Worm (Caenorhabditis elegans) whole organism, young adult: ENCODE measurements around the gene epic-3.

Experiments used
- B0336.3 ChIP-seq: fragments of 200-800 bp; sonication (Bioruptor generic); IDR thresholded peaks from 2 replicates; pipeline ENCODE4 v1.3.6; 2022; ENCODE audit warnings: missing genetic modification characterization, missing compliant biosample characterization
- F23B12.7 ChIP-seq: sonication (generic microtip); optimal IDR thresholded peaks from 2 replicates; lab custom pipeline; 2017; ENCODE audit warnings: missing genetic modification characterization, mild to moderate bottlenecking, missing compliant biosample characterization, antibody characterized with exemption, moderate library complexity; ENCODE audit not compliant: insufficient read depth
- F33H1.4 ChIP-seq: fragments of 200-800 bp; sonication (Bioruptor generic); IDR thresholded peaks from 2 replicates; pipeline ENCODE4 v1.3.6; 2022; ENCODE audit warnings: missing genetic modification reagents, missing genetic modification characterization, missing compliant biosample characterization
- F37B4.10 ChIP-seq: fragments of 200-800 bp; sonication (Bioruptor generic); IDR thresholded peaks from 2 replicates; pipeline ENCODE4 v1.3.6; 2022; ENCODE audit warnings: missing genetic modification characterization, missing compliant biosample characterization
- F39B2.1 ChIP-seq: fragments of 200-800 bp; sonication (Bioruptor generic); IDR thresholded peaks from 2 replicates; pipeline ENCODE4 v1.3.6; 2022; ENCODE audit warnings: missing genetic modification reagents, missing genetic modification characterization, missing compliant biosample characterization
- F55B11.4 ChIP-seq: sonication (generic microtip); optimal IDR thresholded peaks from 2 replicates; lab custom pipeline; 2016; ENCODE audit warnings: missing compliant biosample characterization, missing genetic modification characterization, borderline replicate concordance; ENCODE audit not compliant: insufficient read depth
- Y67H2A.10 ChIP-seq: fragments of 200-800 bp; sonication (Bioruptor generic); conservative IDR thresholded peaks from 2 replicates; pipeline ENCODE4 v1.3.6; 2022; ENCODE audit warnings: missing genetic modification reagents, missing genetic modification characterization, missing compliant biosample characterization
- aptf-3 ChIP-seq: fragments of 200-800 bp; sonication (Bioruptor generic); IDR thresholded peaks from 2 replicates; pipeline ENCODE4 v1.3.6; 2022; ENCODE audit warnings: missing genetic modification characterization, missing compliant biosample characterization
- attf-5 ChIP-seq: fragments of 200-800 bp; sonication (Bioruptor generic); optimal IDR thresholded peaks from 2 replicates; lab custom pipeline; 2018; ENCODE audit warnings: mild to moderate bottlenecking, missing genetic modification characterization, missing compliant biosample characterization
- attf-6 ChIP-seq: fragments of 200-800 bp; sonication (Bioruptor generic); IDR thresholded peaks from 2 replicates; pipeline ENCODE4 v1.3.6; 2022; ENCODE audit warnings: missing genetic modification reagents, missing genetic modification characterization, missing compliant biosample characterization
- cebp-1 ChIP-seq, 2 experiments: fragments of 200-800 bp in 1 of 2; sonication (Bioruptor generic) in 1 of 2; sonication (generic microtip) in 1 of 2; IDR thresholded peaks in 1 of 2; optimal IDR thresholded peaks in 1 of 2; 2 replicates each; pipeline versions ENCODE4 v1.3.6 to Lab custom; 2017 to 2022; ENCODE audit warnings: missing compliant biosample characterization in 2 of 2, missing genetic modification characterization in 2 of 2, mild to moderate bottlenecking in 1 of 2, missing genetic modification reagents in 1 of 2, moderate library complexity in 1 of 2
- die-1 ChIP-seq: sonication (generic microtip); optimal IDR thresholded peaks from 2 replicates; lab custom pipeline; 2016; ENCODE audit warnings: missing genotype, mild to moderate bottlenecking, missing genetic modification characterization, missing compliant biosample characterization
- dox-1 ChIP-seq: fragments of 200-800 bp; sonication (Bioruptor generic); IDR thresholded peaks from 2 replicates; pipeline ENCODE4 v1.3.6; 2022; ENCODE audit warnings: missing genetic modification reagents, missing genetic modification characterization, missing compliant biosample characterization
- efl-1 ChIP-seq: fragments of 150-350 bp; optimal IDR thresholded peaks from 2 replicates; lab custom pipeline; 2014; ENCODE audit warnings: missing biosample characterization, missing genetic modification reagents, missing genetic modification characterization
- ekl-4 ChIP-seq: fragments of 200-800 bp; sonication (Bioruptor generic); IDR thresholded peaks from 2 replicates; pipeline ENCODE4 v1.3.6; 2022; ENCODE audit warnings: missing genetic modification reagents, missing genetic modification characterization, missing compliant biosample characterization
- ets-4 ChIP-seq: fragments of 200-800 bp; sonication (Bioruptor generic); optimal IDR thresholded peaks from 2 replicates; lab custom pipeline; 2018; ENCODE audit warnings: mild to moderate bottlenecking, missing genetic modification characterization, missing compliant biosample characterization
- hmg-1.2 ChIP-seq: fragments of 200-800 bp; sonication (Bioruptor generic); IDR thresholded peaks from 2 replicates; pipeline ENCODE4 v1.3.6; 2022; ENCODE audit warnings: missing genetic modification reagents, missing genetic modification characterization, missing compliant biosample characterization
- hmg-20 ChIP-seq: fragments of 200-800 bp; sonication (Bioruptor generic); IDR thresholded peaks from 2 replicates; pipeline ENCODE4 v1.3.6; 2022; ENCODE audit warnings: missing genetic modification reagents, missing genetic modification characterization, missing compliant biosample characterization
- let-607 ChIP-seq, 2 experiments: fragments of 200-800 bp in 1 of 2; sonication (Bioruptor generic) in 1 of 2; sonication (generic microtip) in 1 of 2; optimal IDR thresholded peaks; 2 replicates each; lab custom pipeline; 2016 to 2018; ENCODE audit warnings: mild to moderate bottlenecking in 2 of 2, missing compliant biosample characterization in 2 of 2, missing genetic modification characterization in 2 of 2, moderate library complexity in 2 of 2, missing genotype in 1 of 2
- lin-26 ChIP-seq: fragments of 200-800 bp; sonication (Bioruptor generic); IDR thresholded peaks from 2 replicates; pipeline ENCODE4 v1.3.6; 2022; ENCODE audit warnings: missing genetic modification reagents, missing genetic modification characterization, missing compliant biosample characterization
- lin-35 ChIP-seq, 3 experiments: fragments of 150-350 bp in 2 of 3; sonication (generic microtip) in 1 of 3; optimal IDR thresholded peaks; 2 replicates each; lab custom pipeline; 2014 to 2018; ENCODE audit warnings: missing biosample characterization in 3 of 3, missing genetic modification characterization in 3 of 3, missing genetic modification reagents in 3 of 3
- lir-1 ChIP-seq: fragments of 200-800 bp; sonication (Bioruptor generic); conservative IDR thresholded peaks from 2 replicates; pipeline ENCODE4 v1.3.6; 2022; ENCODE audit warnings: missing genetic modification reagents, missing genetic modification characterization, missing compliant biosample characterization
- madf-10 ChIP-seq: sonication (generic microtip); optimal IDR thresholded peaks from 2 replicates; lab custom pipeline; 2016; ENCODE audit warnings: mild to moderate bottlenecking, missing genetic modification characterization, missing compliant biosample characterization
- madf-6 ChIP-seq: fragments of 200-800 bp; sonication (Bioruptor generic); IDR thresholded peaks from 2 replicates; pipeline ENCODE4 v1.3.6; 2022; ENCODE audit warnings: missing genetic modification reagents, missing genetic modification characterization, missing compliant biosample characterization
- mcd-1 ChIP-seq: fragments of 200-800 bp; sonication (Bioruptor generic); IDR thresholded peaks from 2 replicates; pipeline ENCODE4 v1.3.6; 2022; ENCODE audit warnings: missing genetic modification reagents, missing genetic modification characterization, missing compliant biosample characterization
- mes-4 ChIP-seq: sonication (generic microtip); optimal IDR thresholded peaks from 2 replicates; lab custom pipeline; 2016; ENCODE audit warnings: missing genotype, missing genetic modification characterization, missing compliant biosample characterization
- nfyb-1 ChIP-seq: fragments of 200-800 bp; sonication (Bioruptor generic); IDR thresholded peaks from 2 replicates; pipeline ENCODE4 v1.3.6; 2022; ENCODE audit warnings: missing genetic modification reagents, missing genetic modification characterization, missing compliant biosample characterization
- nhr-80 ChIP-seq: sonication (generic microtip); optimal IDR thresholded peaks from 2 replicates; lab custom pipeline; 2016; ENCODE audit warnings: missing genetic modification characterization, missing compliant biosample characterization
- repo-1 ChIP-seq: sonication (generic microtip); optimal IDR thresholded peaks from 2 replicates; lab custom pipeline; 2017; ENCODE audit warnings: mild to moderate bottlenecking, missing genetic modification characterization, missing compliant biosample characterization
- sea-2 ChIP-seq: fragments of 200-800 bp; sonication (Bioruptor generic); IDR thresholded peaks from 2 replicates; pipeline ENCODE4 v1.3.6; 2022; ENCODE audit warnings: missing genetic modification characterization, missing compliant biosample characterization
- snpc-1.3 ChIP-seq: sonication (generic microtip); optimal IDR thresholded peaks from 2 replicates; lab custom pipeline; 2017; ENCODE audit warnings: missing genetic modification characterization, mild to moderate bottlenecking, missing compliant biosample characterization, antibody characterized with exemption, moderate library complexity, missing genotype, missing genetic modification reagents; ENCODE audit not compliant: insufficient read depth
- snpc-3.4 ChIP-seq: sonication (generic microtip); optimal IDR thresholded peaks from 2 replicates; lab custom pipeline; 2017; ENCODE audit warnings: missing genetic modification characterization, mild to moderate bottlenecking, missing compliant biosample characterization, antibody characterized with exemption, moderate library complexity, missing genotype, missing genetic modification reagents
- sptf-2 ChIP-seq: fragments of 200-800 bp; sonication (Bioruptor generic); optimal IDR thresholded peaks from 2 replicates; lab custom pipeline; 2018; ENCODE audit warnings: mild to moderate bottlenecking, missing genetic modification characterization, missing compliant biosample characterization
- tbp1 ChIP-seq: fragments of 200-800 bp; sonication (Bioruptor generic); optimal IDR thresholded peaks from 2 replicates; lab custom pipeline; 2018; ENCODE audit warnings: mild to moderate bottlenecking, missing genetic modification characterization, missing compliant biosample characterization
- unc-130 ChIP-seq: sonication (generic microtip); optimal IDR thresholded peaks from 2 replicates; lab custom pipeline; 2016; ENCODE audit warnings: missing genetic modification reagents, missing genetic modification characterization, missing compliant biosample characterization
- zfh-2 ChIP-seq: fragments of 200-800 bp; sonication (Bioruptor generic); conservative IDR thresholded peaks from 2 replicates; pipeline ENCODE4 v1.3.6; 2022; ENCODE audit warnings: missing genetic modification reagents, missing genetic modification characterization, missing compliant biosample characterization
- ztf-22 ChIP-seq: fragments of 200-800 bp; sonication (Bioruptor generic); optimal IDR thresholded peaks from 2 replicates; lab custom pipeline; 2018; ENCODE audit warnings: mild to moderate bottlenecking, missing genetic modification characterization, moderate library complexity, missing compliant biosample characterization
- ztf-6 ChIP-seq: fragments of 200-800 bp; sonication (Bioruptor generic); IDR thresholded peaks from 2 replicates; pipeline ENCODE4 v1.3.6; 2022; ENCODE audit warnings: missing genetic modification reagents, missing genetic modification characterization, missing compliant biosample characterization

epic-3 gene

DNA sequence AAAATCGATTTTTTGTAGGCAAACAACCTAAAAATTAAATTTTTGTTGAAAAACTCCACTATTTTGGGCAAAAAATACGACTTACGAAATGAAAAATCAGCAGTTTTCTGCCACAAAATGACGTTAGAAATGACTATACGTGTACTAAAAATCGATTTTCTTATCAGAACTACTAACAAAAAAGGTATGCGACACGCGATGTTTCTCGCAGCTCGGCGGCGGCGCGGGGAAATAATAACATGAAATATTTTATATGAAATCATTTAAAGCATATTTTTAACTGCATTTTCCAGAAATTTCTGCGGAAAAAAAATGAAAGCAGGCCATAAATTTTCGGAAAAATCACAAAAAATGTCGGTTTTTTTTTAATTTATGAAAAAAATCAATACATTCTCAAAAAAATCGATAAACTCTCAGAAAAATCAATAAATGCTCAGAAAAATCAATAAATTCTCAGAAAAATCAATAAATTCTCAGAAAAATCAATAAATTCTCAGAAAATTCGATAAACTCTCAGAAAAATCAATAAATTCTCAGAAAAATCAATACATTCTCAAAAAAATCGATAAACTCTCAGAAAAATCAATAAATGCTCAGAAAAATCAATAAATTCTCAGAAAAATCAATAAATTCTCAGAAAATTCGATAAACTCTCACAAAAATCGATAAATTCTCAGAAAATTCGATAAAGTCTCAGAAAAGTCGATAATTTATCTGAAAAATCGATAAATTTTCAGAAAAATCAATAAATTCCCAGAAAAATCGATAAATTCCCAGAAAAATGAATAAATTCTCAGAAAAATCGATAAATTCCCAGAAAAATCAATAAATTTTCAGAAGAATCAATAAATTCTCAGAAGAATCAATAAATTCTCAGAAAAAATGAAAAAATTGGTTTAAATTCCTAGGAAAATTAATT is 16.2 kb upstream of the epic-3 start, which contains the start of gene ptpn-22:
Gene ptpn-22, minus strand, starts transcription at position 158 of the 919 bp plus-strand sequence.
- TF ChIP-seq unc-130 (GFP tag; lab: Kevin White, UChicago) (no peak), let-607 (tag; optimal IDR thresholded peaks at IDR 0.05; lab: Kevin White, UChicago) (peak; percentile 55 to 56), lin-35 (GFP tag; optimal IDR thresholded peaks at IDR 0.05; lab: Kevin White, UChicago) (no peak), ztf-22 (GFP tag; lab: Kevin White, UChicago) (no peak)
- TF ChIP-seq, all 124 proteins: peak for 1

DNA sequence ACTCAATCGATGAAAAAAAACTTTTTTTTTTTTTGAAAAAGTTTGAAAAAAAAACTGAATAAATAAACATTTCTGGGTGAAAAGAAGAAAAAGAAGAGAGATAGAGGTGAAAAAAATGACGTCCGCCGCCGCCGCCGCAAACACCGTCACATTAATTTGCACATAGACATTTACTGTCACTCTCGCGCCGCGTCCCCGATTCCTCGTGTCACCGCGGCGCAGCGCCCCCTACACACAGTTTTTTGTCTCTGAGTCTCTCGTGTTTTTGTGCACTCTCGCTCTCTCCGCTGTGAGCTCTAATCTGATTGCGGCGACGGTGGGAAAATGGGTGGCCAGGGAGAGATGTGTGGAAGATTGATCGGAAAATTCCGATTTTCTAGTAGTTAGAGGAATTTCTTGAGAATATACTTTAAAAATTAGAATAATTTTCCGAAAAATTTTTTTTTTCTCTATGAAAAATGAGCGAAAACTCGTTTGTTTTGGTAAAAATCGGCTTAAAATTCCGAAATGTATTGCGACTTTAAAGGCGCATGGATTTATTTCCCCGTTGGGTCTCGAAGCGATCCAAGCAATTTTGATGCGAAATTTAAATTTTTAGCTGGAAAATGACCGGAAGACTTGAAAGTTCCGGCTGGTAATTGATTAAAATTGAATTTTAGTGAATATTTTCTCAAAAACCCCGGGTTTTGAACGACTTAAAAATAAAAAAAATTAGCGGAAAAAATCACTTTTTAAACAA is 15.4 kb upstream of the epic-3 start:
- TF ChIP-seq zfh-2 (GFP tag; lab: Robert Waterston, UW), result peak; percentile 92
- TF ChIP-seq F37B4.10 (GFP tag; lab: Robert Waterston, UW), result no peak
- TF ChIP-seq F39B2.1 (GFP tag; lab: Robert Waterston, UW), result no peak
- 0 out of 2 replicates have a peak, but pooled peaks have one; percentile 24 for TF ChIP-seq dox-1 (GFP tag; lab: Robert Waterston, UW)
- TF ChIP-seq attf-5, result peak; percentile 22
- 0 out of 2 replicates have a peak, but pooled peaks have one; percentile 30 for TF ChIP-seq lin-26
- peak; percentile 51 for TF ChIP-seq nhr-80 (tag; lab: Kevin White, UChicago)
- peak; percentile 22; the same call in 1 of the 2 replicates for TF ChIP-seq mcd-1
- peak; percentile 46 to 83 for TF ChIP-seq let-607 (tag; optimal IDR thresholded peaks at IDR 0.05; lab: Kevin White, UChicago)
- TF ChIP-seq hmg-20 (GFP tag; lab: Robert Waterston, UW), result no peak
- no peak for TF ChIP-seq attf-6 (GFP tag; lab: Robert Waterston, UW)
- TF ChIP-seq cebp-1 (GFP tag; IDR thresholded peaks at IDR 0.05; lab: Robert Waterston, UW), result no peak
- TF ChIP-seq cebp-1 (tag; optimal IDR thresholded peaks at IDR 0.05; lab: Kevin White, UChicago), result peak; percentile 43
- peak; percentile 41; the same call in 1 of the 2 replicates for TF ChIP-seq nfyb-1 (GFP tag; lab: Robert Waterston, UW)
- no peak for TF ChIP-seq F55B11.4
- TF ChIP-seq F33H1.4 (GFP tag; lab: Robert Waterston, UW), result peak; percentile 50
- no peak for TF ChIP-seq ets-4 (GFP tag; lab: Kevin White, UChicago)
- TF ChIP-seq aptf-3 (GFP tag; lab: Robert Waterston, UW), result no peak
- peak; percentile 57; the same call in 1 of the 2 replicates for TF ChIP-seq hmg-1.2 (GFP tag; lab: Robert Waterston, UW)
- TF ChIP-seq mes-4 (tag; lab: Kevin White, UChicago), result no peak
- TF ChIP-seq madf-10 (tag; lab: Kevin White, UChicago), result peak; percentile 66

DNA sequence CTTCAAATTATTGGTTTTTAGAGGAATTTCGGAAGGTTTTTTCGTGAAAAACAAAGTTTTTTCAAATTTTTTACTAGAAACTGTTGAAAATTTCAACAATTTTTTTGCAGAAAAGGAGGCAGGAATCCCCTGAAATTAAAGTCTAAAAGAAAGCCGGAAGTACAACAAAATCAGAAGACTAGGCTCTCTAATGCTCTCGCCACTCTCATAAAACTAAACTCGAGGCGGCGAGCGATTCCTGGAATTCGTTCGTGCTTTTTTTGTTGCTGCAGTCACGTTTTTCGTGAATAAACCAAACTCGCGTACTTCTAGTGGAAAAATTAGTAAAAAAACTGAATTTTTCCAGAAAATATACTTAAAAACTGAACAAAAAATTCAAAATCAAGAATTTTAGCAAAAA is 14.7 kb upstream of the epic-3 start:
- no peak for TF ChIP-seq madf-10 (tag; lab: Kevin White, UChicago)

DNA sequence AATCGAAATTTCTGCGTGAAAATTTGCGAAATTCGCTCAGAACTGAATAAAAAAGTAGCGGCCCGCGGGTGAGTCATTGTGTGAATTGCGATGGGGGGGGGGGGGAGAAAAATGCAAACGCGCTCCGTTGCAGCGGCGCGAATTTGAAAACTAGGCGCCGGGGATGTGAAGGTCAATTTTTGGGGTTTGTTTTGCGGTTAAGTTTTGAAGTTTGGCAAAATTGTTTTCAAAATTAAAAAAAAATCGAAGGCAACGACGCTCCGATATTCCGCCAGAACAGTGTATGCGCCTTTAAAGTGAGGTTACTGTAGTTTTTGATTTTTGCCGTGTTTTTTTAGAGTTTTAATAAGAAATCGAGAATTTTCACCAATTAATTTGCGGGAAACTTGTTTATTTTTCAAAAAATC is 14.1 kb upstream of the epic-3 start:
- TF ChIP-seq Y67H2A.10 (GFP tag; lab: Robert Waterston, UW) (no peak), lin-35 (GFP tag; optimal IDR thresholded peaks at IDR 0.05; lab: Kevin White, UChicago) (peak in 1 of 3 experiments; percentile 61), lin-26 (0 out of 2 replicates have a peak, but pooled peaks have one; percentile 42), B0336.3 (GFP tag; lab: Robert Waterston, UW) (peak; percentile 73; the same call in 1 of the 2 replicates), tbp1 (GFP tag; lab: Kevin White, UChicago) (peak; percentile 30), snpc-1.3 (tag; lab: Kevin White, UChicago) (peak; percentile 46), snpc-3.4 (tag; lab: Kevin White, UChicago) (peak; percentile 25), sptf-2 (GFP tag; lab: Kevin White, UChicago) (no peak), ztf-22 (GFP tag; lab: Kevin White, UChicago) (no peak), ztf-6 (GFP tag; lab: Robert Waterston, UW) (peak; percentile 10; the same call in 1 of the 2 replicates), hmg-1.2 (GFP tag; lab: Robert Waterston, UW) (peak; percentile 50; the same call in 1 of the 2 replicates), lir-1 (no peak), sea-2 (no peak), F23B12.7 (tag; lab: Kevin White, UChicago) (no peak), repo-1 (tag; lab: Kevin White, UChicago) (peak; percentile 50), madf-6 (peak; percentile 93), ekl-4 (peak; percentile 72), efl-1 (GFP tag; lab: Kevin White, UChicago) (peak; percentile 88), die-1 (no peak)
